Worm (Caenorhabditis elegans) whole organism, L1 larva: ENCODE data around the gene acl-2.

Source experiments
- C34B4.2 ChIP-seq: sonication (generic microtip); optimal IDR thresholded peaks from 2 replicates; lab custom pipeline; 2017; ENCODE audit warnings: mild to moderate bottlenecking, missing genetic modification characterization, missing compliant biosample characterization
- Y116A8C.19 ChIP-seq: sonication (generic microtip); optimal IDR thresholded peaks from 2 replicates; lab custom pipeline; 2016; ENCODE audit warnings: missing compliant biosample characterization, missing genetic modification characterization, borderline replicate concordance
- ama-1 ChIP-seq: fragments of 150-350 bp; optimal IDR thresholded peaks from 2 replicates; lab custom pipeline; 2014
- blmp-1 ChIP-seq: fragments of 150-350 bp; optimal IDR thresholded peaks from 2 replicates; lab custom pipeline; 2014; ENCODE audit warnings: missing biosample characterization, missing genetic modification characterization
- ceh-8 ChIP-seq: fragments of 200-800 bp; sonication (Bioruptor generic); optimal IDR thresholded peaks from 2 replicates; lab custom pipeline; 2018; ENCODE audit warnings: mild to moderate bottlenecking, missing genetic modification characterization, moderate library complexity, missing compliant biosample characterization
- ceh-82 ChIP-seq, 3 experiments: fragments of 150-350 bp in 1 of 3; sonication (generic microtip) in 2 of 3; optimal IDR thresholded peaks; 2 replicates each; lab custom pipeline; 2014 to 2017; ENCODE audit warnings: missing biosample characterization in 3 of 3, missing genetic modification characterization in 3 of 3
- ces-1 ChIP-seq: fragments of 150-350 bp; optimal IDR thresholded peaks from 2 replicates; lab custom pipeline; 2014; ENCODE audit warnings: missing biosample characterization, missing genetic modification reagents, missing genetic modification characterization
- dsc-1 ChIP-seq: sonication (generic microtip); optimal IDR thresholded peaks from 2 replicates; lab custom pipeline; 2016; ENCODE audit warnings: mild to moderate bottlenecking, missing genetic modification characterization, missing compliant biosample characterization
- efl-1 ChIP-seq, 4 experiments: fragments of 150-350 bp; optimal IDR thresholded peaks in 3 of 4; peaks in 1 of 4; 1 replicate in 1 of 4; 2 replicates in 3 of 4; lab custom pipeline; 2014; ENCODE audit warnings: missing biosample characterization in 2 of 4, missing genetic modification characterization in 2 of 4, missing genetic modification reagents in 2 of 4
- elt-2 ChIP-seq: sonication (generic microtip); optimal IDR thresholded peaks from 2 replicates; lab custom pipeline; 2016; ENCODE audit warnings: missing genetic modification characterization, mild to moderate bottlenecking, inconsistent platforms, missing compliant biosample characterization, missing genetic modification reagents
- elt-3 ChIP-seq, 6 experiments: fragments of 150-350 bp in 1 of 6; sonication (generic microtip); optimal IDR thresholded peaks; 2 replicates each; lab custom pipeline; 2017 to 2018; ENCODE audit warnings: missing biosample characterization in 6 of 6, missing genetic modification characterization in 6 of 6, inconsistent platforms in 1 of 6
- fkh-4 ChIP-seq: sonication (generic microtip); optimal IDR thresholded peaks from 2 replicates; lab custom pipeline; 2016; ENCODE audit warnings: missing compliant biosample characterization, missing genetic modification characterization, borderline replicate concordance
- fkh-8 ChIP-seq: sonication (generic microtip); optimal IDR thresholded peaks from 2 replicates; lab custom pipeline; 2016; ENCODE audit warnings: mild to moderate bottlenecking, missing genetic modification characterization, missing compliant biosample characterization
- grh-1 ChIP-seq: fragments of 200-800 bp; sonication (Bioruptor generic); IDR thresholded peaks from 2 replicates; pipeline ENCODE4 v1.3.6; 2022; ENCODE audit warnings: missing genetic modification reagents, missing genetic modification characterization, missing compliant biosample characterization
- hlh-17 ChIP-seq: fragments of 200-800 bp; sonication (Bioruptor generic); optimal IDR thresholded peaks from 2 replicates; lab custom pipeline; 2018; ENCODE audit warnings: missing genetic modification characterization, mild to moderate bottlenecking, missing compliant biosample characterization, moderate library complexity, borderline replicate concordance
- jun-1 ChIP-seq: fragments of 150-350 bp; optimal IDR thresholded peaks from 2 replicates; lab custom pipeline; 2014; ENCODE audit warnings: missing biosample characterization, missing genetic modification reagents, missing genetic modification characterization
- lin-14 ChIP-seq: fragments of 200-800 bp; sonication (Bioruptor generic); optimal IDR thresholded peaks from 2 replicates; lab custom pipeline; 2018; ENCODE audit warnings: mild to moderate bottlenecking, missing genetic modification characterization, moderate library complexity, missing compliant biosample characterization
- lin-15B ChIP-seq: fragments of 150-350 bp; sonication (generic microtip); optimal IDR thresholded peaks from 3 replicates; lab custom pipeline; 2014; ENCODE audit warnings: missing biosample characterization, missing genetic modification characterization
- lin-35 ChIP-seq, 2 experiments: fragments of 150-350 bp; optimal IDR thresholded peaks; 2 replicates each; lab custom pipeline; 2014; ENCODE audit warnings: missing biosample characterization in 2 of 2, missing genetic modification characterization in 2 of 2, missing genetic modification reagents in 2 of 2
- lin-39 ChIP-seq: fragments of 150-350 bp; optimal IDR thresholded peaks from 2 replicates; lab custom pipeline; 2014; ENCODE audit warnings: missing biosample characterization, missing genetic modification reagents, missing genetic modification characterization
- lsy-2 ChIP-seq, 2 experiments: fragments of 150-350 bp; optimal IDR thresholded peaks; 2 replicates each; lab custom pipeline; 2014; ENCODE audit warnings: missing biosample characterization in 2 of 2, missing genetic modification characterization in 2 of 2
- mep-1 ChIP-seq: fragments of 150-350 bp; optimal IDR thresholded peaks from 2 replicates; lab custom pipeline; 2014; ENCODE audit warnings: missing biosample characterization, missing genetic modification characterization
- nhr-12 ChIP-seq: sonication (generic microtip); optimal IDR thresholded peaks from 2 replicates; lab custom pipeline; 2017; ENCODE audit warnings: missing biosample characterization, missing genetic modification characterization
- nhr-237 ChIP-seq: fragments of 150-350 bp; optimal IDR thresholded peaks from 2 replicates; lab custom pipeline; 2014; ENCODE audit warnings: missing biosample characterization, missing genetic modification characterization
- nhr-28 ChIP-seq: fragments of 150-350 bp; optimal IDR thresholded peaks from 2 replicates; lab custom pipeline; 2014; ENCODE audit warnings: missing biosample characterization, missing genetic modification characterization
- nhr-77 ChIP-seq: fragments of 150-350 bp; optimal IDR thresholded peaks from 2 replicates; lab custom pipeline; 2014; ENCODE audit warnings: missing biosample characterization, missing genetic modification characterization
- nhr-85 ChIP-seq: sonication (generic microtip); peaks from one replicate; lab custom pipeline; 2016; ENCODE audit warnings: missing genetic modification characterization, inconsistent platforms, missing compliant biosample characterization
- pag-3 ChIP-seq: sonication (generic microtip); optimal IDR thresholded peaks from 2 replicates; lab custom pipeline; 2017; ENCODE audit warnings: missing genetic modification characterization, mild to moderate bottlenecking, missing compliant biosample characterization, antibody characterized with exemption, borderline replicate concordance; ENCODE audit not compliant: insufficient read depth
- pax-3 ChIP-seq: fragments of 200-800 bp; sonication (Bioruptor generic); optimal IDR thresholded peaks from 2 replicates; lab custom pipeline; 2018; ENCODE audit warnings: mild to moderate bottlenecking, missing genetic modification characterization, moderate library complexity, missing compliant biosample characterization
- pqm-1 ChIP-seq: sonication (generic microtip); optimal IDR thresholded peaks from 3 replicates; lab custom pipeline; 2017; ENCODE audit warnings: missing biosample characterization, missing genetic modification characterization
- sptf-1 ChIP-seq: fragments of 150-350 bp; optimal IDR thresholded peaks from 2 replicates; lab custom pipeline; 2014; ENCODE audit warnings: missing biosample characterization, missing genetic modification characterization
- sup-37 ChIP-seq: fragments of 200-800 bp; sonication (Bioruptor generic); optimal IDR thresholded peaks from 2 replicates; lab custom pipeline; 2018; ENCODE audit warnings: mild to moderate bottlenecking, missing genetic modification characterization, missing compliant biosample characterization
- swsn-7 ChIP-seq: sonication (generic microtip); optimal IDR thresholded peaks from 2 replicates; lab custom pipeline; 2016; ENCODE audit warnings: missing genetic modification characterization, missing compliant biosample characterization
- tlp-1 ChIP-seq: fragments of 150-350 bp; optimal IDR thresholded peaks from 2 replicates; lab custom pipeline; 2014; ENCODE audit warnings: missing biosample characterization, missing genetic modification characterization
- unc-30 ChIP-seq: sonication (generic microtip); optimal IDR thresholded peaks from 2 replicates; lab custom pipeline; 2017; ENCODE audit warnings: missing biosample characterization, missing genetic modification characterization
- unc-62 ChIP-seq: fragments of 150-350 bp; optimal IDR thresholded peaks from 2 replicates; lab custom pipeline; 2014; ENCODE audit warnings: missing biosample characterization, missing genetic modification reagents, missing genetic modification characterization
- unc-98 ChIP-seq: fragments of 200-800 bp; sonication (Bioruptor generic); IDR thresholded peaks from 2 replicates; pipeline ENCODE4 v1.3.6; 2022; ENCODE audit warnings: missing genetic modification characterization, missing compliant biosample characterization
- vab-15 ChIP-seq: sonication (generic microtip); optimal IDR thresholded peaks from 2 replicates; lab custom pipeline; 2017; ENCODE audit warnings: missing genotype, mild to moderate bottlenecking, missing genetic modification characterization, missing compliant biosample characterization
- xbp-1 ChIP-seq: sonication (generic microtip); optimal IDR thresholded peaks from 2 replicates; lab custom pipeline; 2016; ENCODE audit warnings: missing genetic modification characterization, missing compliant biosample characterization
- zag-1 ChIP-seq: fragments of 150-350 bp; optimal IDR thresholded peaks from 2 replicates; lab custom pipeline; 2014; ENCODE audit warnings: missing biosample characterization, missing genetic modification characterization
- zip-4 ChIP-seq: fragments of 200-800 bp; sonication (Bioruptor generic); optimal IDR thresholded peaks from 2 replicates; lab custom pipeline; 2018; ENCODE audit warnings: mild to moderate bottlenecking, missing genetic modification characterization, moderate library complexity, missing compliant biosample characterization
- ztf-11 ChIP-seq, 2 experiments: sonication (generic microtip); optimal IDR thresholded peaks; 2 replicates each; lab custom pipeline; 2016 to 2017; ENCODE audit warnings: missing genetic modification characterization in 2 of 2, missing biosample characterization in 1 of 2, missing compliant biosample characterization in 1 of 2

Gene acl-2

ce11 chrV:10018291-10018690 is 12.6 kb downstream of the acl-2 start:
- TF ChIP-seq sup-37 (GFP tag; lab: Kevin White, UChicago): no peak
- TF ChIP-seq ces-1 (GFP tag; lab: Kevin White, UChicago): no peak
- TF ChIP-seq jun-1 (tag; lab: Kevin White, UChicago): no peak
- no peak for TF ChIP-seq zip-4 (GFP tag; lab: Kevin White, UChicago)
- TF ChIP-seq pax-3: no peak
- TF ChIP-seq unc-30: no peak
- TF ChIP-seq nhr-77 (tag; lab: Kevin White, UChicago): no peak
- no peak for TF ChIP-seq unc-98 (GFP tag; lab: Robert Waterston, UW)

ce11 chrV:10012639-10013038 is 18.3 kb downstream of the acl-2 start:
- TF ChIP-seq pqm-1 (tag; lab: Kevin White, UChicago) (no peak), unc-62 (GFP tag; lab: Kevin White, UChicago) (no peak), blmp-1 (tag; lab: Kevin White, UChicago) (peak; percentile 65), xbp-1 (tag; lab: Kevin White, UChicago) (no peak), nhr-28 (tag; lab: Kevin White, UChicago) (no peak), fkh-4 (tag; lab: Kevin White, UChicago) (no peak), elt-2 (tag; lab: Kevin White, UChicago) (peak; percentile 42), elt-3 (tag; optimal IDR thresholded peaks at IDR 0.05; lab: Kevin White, UChicago) (peak in 5 of 6 experiments; percentile 71 to 98 (median 80)), lin-35 (GFP tag; optimal IDR thresholded peaks at IDR 0.05; lab: Kevin White, UChicago) (peak in 1 of 2 experiments; percentile 33), pag-3 (tag; lab: Kevin White, UChicago) (peak; percentile 41), ceh-82 (tag; optimal IDR thresholded peaks at IDR 0.05; lab: Kevin White, UChicago) (no peak), vab-15 (tag; lab: Kevin White, UChicago) (no peak), sptf-1 (tag; lab: Kevin White, UChicago) (no peak), sup-37 (GFP tag; lab: Kevin White, UChicago) (no peak), zag-1 (no peak), nhr-85 (tag; lab: Kevin White, UChicago) (no peak), fkh-8 (tag; lab: Kevin White, UChicago) (no peak), lin-14 (GFP tag; lab: Kevin White, UChicago) (peak; percentile 42), hlh-17 (GFP tag; lab: Kevin White, UChicago) (no peak), mep-1 (tag; lab: Kevin White, UChicago) (no peak), grh-1 (GFP tag; lab: Robert Waterston, UW) (no peak), lsy-2 (tag; optimal IDR thresholded peaks at IDR 0.05; lab: Kevin White, UChicago) (no peak), C34B4.2 (tag; lab: Kevin White, UChicago) (no peak), efl-1 (optimal IDR thresholded peaks at IDR 0.05; lab: Kevin White, UChicago) (no peak), efl-1 (GFP tag; optimal IDR thresholded peaks at IDR 0.05 in 1 of 2; lab: Kevin White, UChicago) (no peak), lin-39 (tag; lab: Kevin White, UChicago) (no peak), swsn-7 (tag; lab: Kevin White, UChicago) (no peak)

- TF ChIP-seq nhr-237 (no peak), Y116A8C.19 (tag; lab: Kevin White, UChicago) (no peak), ama-1 (no peak), tlp-1 (tag; lab: Kevin White, UChicago) (no peak), ztf-11 (tag; optimal IDR thresholded peaks at IDR 0.05; lab: Kevin White, UChicago) (no peak), grh-1 (GFP tag; lab: Robert Waterston, UW) (no peak), blmp-1 (tag; lab: Kevin White, UChicago) (no peak), ceh-8 (GFP tag; lab: Kevin White, UChicago) (no peak), unc-30 (no peak), nhr-12 (tag; lab: Kevin White, UChicago) (no peak), swsn-7 (tag; lab: Kevin White, UChicago) (no peak), lin-15B (tag; lab: Kevin White, UChicago) (no peak), lsy-2 (tag; optimal IDR thresholded peaks at IDR 0.05; lab: Kevin White, UChicago) (no peak), dsc-1 (no peak)
Measured at ce11 chrV:10011623-10012022, 19.3 kb downstream of the acl-2 start, which contains the start of gene lea-1. TSS of gene lea-1 (plus strand) at chrV:10011923.
